Worm (Caenorhabditis elegans) whole organism, midembryonic: ENCODE results near the gene cul-5.

Experiments
- T22C8.4 ChIP-seq: fragments of 200-800 bp; sonication (Bioruptor generic); IDR thresholded peaks from 2 replicates; pipeline ENCODE4 v1.3.6; 2022; ENCODE audit warnings: missing genetic modification characterization, missing compliant biosample characterization
- cog-1 ChIP-seq: sonication (generic microtip); optimal IDR thresholded peaks from 2 replicates; lab custom pipeline; 2016; ENCODE audit warnings: missing genetic modification characterization, missing compliant biosample characterization
- flt-1 ChIP-seq: fragments of 200-800 bp; sonication (Bioruptor generic); IDR thresholded peaks from 2 replicates; pipeline ENCODE4 v1.3.6; 2022; ENCODE audit warnings: missing genetic modification characterization, missing compliant biosample characterization
- klf-2 ChIP-seq: fragments of 200-800 bp; sonication (Bioruptor generic); conservative IDR thresholded peaks from 2 replicates; pipeline ENCODE4 v1.3.6; 2022; ENCODE audit warnings: missing genetic modification reagents, missing genetic modification characterization, missing compliant biosample characterization
- med-1 ChIP-seq: sonication (generic microtip); optimal IDR thresholded peaks from 2 replicates; lab custom pipeline; 2017; ENCODE audit warnings: missing genetic modification characterization, mild to moderate bottlenecking, missing compliant biosample characterization, antibody characterized with exemption, missing genetic modification reagents; ENCODE audit not compliant: insufficient read depth
- ref-1 ChIP-seq: fragments of 200-800 bp; sonication (Bioruptor generic); conservative IDR thresholded peaks from 2 replicates; pipeline ENCODE4 v1.3.6; 2022; ENCODE audit warnings: missing genetic modification reagents, missing genetic modification characterization, missing compliant biosample characterization
- tab-1 ChIP-seq: fragments of 200-800 bp; sonication (Bioruptor generic); IDR thresholded peaks from 2 replicates; pipeline ENCODE4 v1.3.6; 2022; ENCODE audit warnings: missing genetic modification characterization, missing compliant biosample characterization
- ztf-23 ChIP-seq: fragments of 200-800 bp; sonication (Bioruptor generic); IDR thresholded peaks from 2 replicates; pipeline ENCODE4 v1.3.6; 2022; ENCODE audit warnings: missing genetic modification reagents, missing genetic modification characterization, missing compliant biosample characterization
- ztf-29 ChIP-seq: fragments of 200-800 bp; sonication (Bioruptor generic); IDR thresholded peaks from 2 replicates; pipeline ENCODE4 v1.3.6; 2022; ENCODE audit warnings: missing genetic modification reagents, missing genetic modification characterization, missing compliant biosample characterization

The cul-5 gene

DNA sequence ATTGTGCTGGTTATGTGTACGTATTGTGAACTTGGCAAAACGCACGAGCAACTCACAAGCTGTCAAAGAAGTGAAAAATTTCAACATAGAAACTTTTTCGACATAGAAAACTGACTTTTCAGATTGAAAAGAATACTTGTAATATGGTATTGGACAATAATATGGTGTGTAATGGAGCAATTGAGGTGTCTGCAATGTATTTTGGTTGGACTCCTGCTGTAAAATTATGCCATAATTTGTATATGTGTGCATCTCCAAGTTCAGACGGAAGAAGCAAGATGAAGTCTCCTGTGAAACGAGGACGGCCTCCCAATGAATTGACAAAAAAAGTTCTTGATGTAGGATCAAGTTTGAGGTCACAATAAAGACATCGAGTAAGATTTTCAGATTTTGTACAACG lies 4.5 kb downstream of the cul-5 start:
- TF ChIP-seq T22C8.4 (GFP tag; lab: Robert Waterston, UW) (no peak), tab-1 (GFP tag; lab: Robert Waterston, UW) (no peak), ref-1 (GFP tag; lab: Robert Waterston, UW) (no peak), ztf-29 (no peak), cog-1 (tag; lab: Kevin White, UChicago) (no peak), klf-2 (no peak)

DNA sequence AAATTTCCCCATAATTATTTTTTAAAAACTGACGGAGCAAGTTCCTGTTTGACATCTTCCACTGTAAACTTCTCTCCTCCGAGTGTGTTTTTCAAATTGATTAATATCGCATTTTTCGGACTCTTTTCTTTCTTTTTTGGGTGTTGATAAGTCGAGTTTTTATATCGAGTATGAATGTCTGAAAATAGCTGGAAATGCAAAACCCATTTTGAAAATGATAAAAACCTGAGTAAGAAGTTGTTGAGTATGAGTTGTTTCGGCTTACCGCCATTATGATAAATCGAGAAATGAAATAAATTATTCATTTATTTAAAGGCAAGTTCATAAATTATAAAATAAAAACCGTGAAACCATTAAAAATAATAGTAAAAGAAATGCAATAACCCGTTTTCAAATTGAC lies 6.4 kb downstream of the cul-5 start, which contains the start of gene ZK856.18:
Gene ZK856.18, minus strand, starts transcription at position 289 of the 400 bp plus-strand sequence.
- TF ChIP-seq med-1 (GFP tag; lab: Kevin White, UChicago) (no peak), ztf-23 (GFP tag; lab: Robert Waterston, UW) (no peak), ztf-29 (no peak), flt-1 (no peak), T22C8.4 (GFP tag; lab: Robert Waterston, UW) (no peak), cog-1 (tag; lab: Kevin White, UChicago) (no peak), tab-1 (GFP tag; lab: Robert Waterston, UW) (no peak), klf-2 (no peak), ref-1 (GFP tag; lab: Robert Waterston, UW) (no peak)

DNA sequence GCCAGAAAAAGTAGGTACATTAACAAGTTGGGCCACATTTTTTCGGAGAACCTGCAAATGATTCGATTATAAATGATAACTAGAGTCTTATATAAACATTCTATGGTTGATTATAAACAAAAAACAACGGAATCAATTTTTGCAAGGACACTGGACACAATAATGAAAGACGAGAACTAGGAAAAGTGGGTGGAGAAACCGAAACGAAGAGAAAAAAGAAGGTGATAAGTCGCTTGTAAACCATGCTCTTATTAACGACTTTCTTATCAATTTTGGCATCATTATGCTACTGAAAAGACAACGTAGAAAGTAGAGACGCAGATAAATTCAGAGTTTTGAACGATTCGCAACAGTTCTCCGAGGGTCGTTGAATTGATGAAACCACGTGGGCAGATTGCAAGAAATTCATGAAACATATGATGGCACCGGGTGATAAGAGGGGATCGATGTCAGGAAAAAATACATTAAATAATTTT lies 10.8 kb downstream of the cul-5 start, which contains the start of gene ZK856.5:
Gene ZK856.5, minus strand, starts transcription at position 51 of the 476 bp plus-strand sequence.
- TF ChIP-seq flt-1 (no peak), T22C8.4 (GFP tag; lab: Robert Waterston, UW) (no peak), tab-1 (GFP tag; lab: Robert Waterston, UW) (no peak), klf-2 (no peak), cog-1 (tag; lab: Kevin White, UChicago) (no peak), ref-1 (GFP tag; lab: Robert Waterston, UW) (no peak), ztf-29 (no peak), med-1 (GFP tag; lab: Kevin White, UChicago) (no peak), ztf-23 (GFP tag; lab: Robert Waterston, UW) (no peak)

DNA sequence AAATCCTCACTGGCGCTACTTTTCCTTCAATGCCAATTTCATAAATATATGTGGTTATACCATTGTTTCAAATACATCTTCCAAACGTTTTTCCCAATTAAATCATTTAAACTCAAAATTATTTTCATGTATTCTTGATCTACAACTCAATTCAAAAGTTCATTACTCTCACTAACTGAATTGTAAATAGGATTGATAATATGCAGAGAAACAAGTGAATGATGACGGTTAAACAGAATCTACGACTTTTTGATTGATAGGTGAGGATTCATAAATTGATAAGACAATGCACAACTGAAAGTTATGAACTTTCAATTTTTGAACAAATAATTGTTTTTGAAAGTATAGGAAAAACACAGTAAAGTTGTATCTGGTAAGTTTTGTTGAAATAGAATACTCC lies 11.9 kb downstream of the cul-5 start:
- TF ChIP-seq cog-1 (tag; lab: Kevin White, UChicago) = no peak
- no peak for TF ChIP-seq med-1 (GFP tag; lab: Kevin White, UChicago)
- no peak for TF ChIP-seq flt-1
- no peak for TF ChIP-seq ztf-29

DNA sequence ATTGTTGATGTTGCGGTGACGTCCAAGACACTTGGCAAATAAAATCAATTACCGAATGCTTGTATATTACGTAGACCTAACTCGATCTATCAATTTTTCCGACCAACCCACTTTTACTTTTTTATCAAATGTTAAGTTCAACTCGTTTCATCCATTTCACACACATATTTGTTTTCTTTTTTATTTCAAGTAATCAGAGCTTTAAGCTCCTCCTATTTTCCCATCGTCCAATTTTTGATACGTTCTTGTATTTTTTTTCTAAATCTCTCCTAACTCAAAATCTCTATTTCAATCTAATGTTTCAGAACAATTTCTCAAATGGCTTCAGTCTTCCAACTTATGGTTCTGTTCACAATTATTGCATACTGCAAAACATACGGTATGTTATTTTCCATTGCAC lies 19.1 kb downstream of the cul-5 start, which contains the start of gene ZK856.6:
Gene ZK856.6, plus strand, starts transcription at position 301 of the 400 bp plus-strand sequence.
- no peak for TF ChIP-seq tab-1 (GFP tag; lab: Robert Waterston, UW)
- no peak for TF ChIP-seq cog-1 (tag; lab: Kevin White, UChicago)
- no peak for TF ChIP-seq ztf-29
- no peak for TF ChIP-seq T22C8.4 (GFP tag; lab: Robert Waterston, UW)
- no peak for TF ChIP-seq med-1 (GFP tag; lab: Kevin White, UChicago)
- TF ChIP-seq klf-2 = no peak
- TF ChIP-seq flt-1 = no peak
- TF ChIP-seq ztf-23 (GFP tag; lab: Robert Waterston, UW) = no peak
- TF ChIP-seq ref-1 (GFP tag; lab: Robert Waterston, UW) = no peak

DNA sequence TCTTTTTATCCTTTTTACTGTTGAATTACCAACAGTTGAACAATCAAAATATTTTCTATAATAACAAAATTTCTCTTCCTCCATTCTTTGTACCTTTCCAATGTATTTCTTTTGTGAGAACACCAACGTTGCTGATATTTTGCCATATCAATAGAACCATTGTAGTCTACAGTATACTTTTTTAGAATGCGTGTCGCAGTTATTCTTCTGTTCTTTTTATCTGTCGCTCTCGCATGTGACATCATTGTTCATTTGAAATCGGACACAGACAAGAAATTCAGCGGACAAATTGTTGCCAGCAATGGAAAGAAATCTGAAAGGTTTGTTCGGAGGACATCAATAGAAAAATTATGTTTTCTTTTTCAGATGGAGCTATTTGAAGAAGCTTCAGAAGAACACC lies 22.6 kb downstream of the cul-5 start, which contains the start of gene ZK856.7:
Gene ZK856.7, plus strand, starts transcription at position 186 of the 400 bp plus-strand sequence.
- TF ChIP-seq flt-1 (no peak), med-1 (GFP tag; lab: Kevin White, UChicago) (no peak), ztf-29 (no peak), cog-1 (tag; lab: Kevin White, UChicago) (no peak), tab-1 (GFP tag; lab: Robert Waterston, UW) (no peak), ref-1 (GFP tag; lab: Robert Waterston, UW) (no peak)

DNA sequence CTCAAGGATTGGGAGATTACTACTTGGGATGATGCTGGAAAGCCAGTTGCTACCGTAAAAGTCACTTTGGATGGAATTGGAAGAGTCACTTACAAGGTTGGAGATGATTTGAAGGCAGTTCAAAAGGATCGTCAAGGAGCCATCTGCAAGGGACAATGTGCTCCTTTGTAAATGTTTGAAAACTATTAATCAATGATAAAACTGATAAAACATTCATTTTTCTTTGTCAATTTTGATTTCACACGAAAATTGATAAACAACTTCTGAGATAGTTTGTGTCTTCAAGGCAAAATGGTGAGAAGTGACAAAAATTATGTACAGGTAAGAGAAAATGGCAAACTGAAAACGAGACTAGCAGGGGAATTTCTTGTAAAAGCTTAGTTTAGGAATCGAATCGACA lies 23.0 kb downstream of the cul-5 start:
- TF ChIP-seq tab-1 (GFP tag; lab: Robert Waterston, UW) (no peak), ref-1 (GFP tag; lab: Robert Waterston, UW) (no peak), T22C8.4 (GFP tag; lab: Robert Waterston, UW) (no peak), med-1 (GFP tag; lab: Kevin White, UChicago) (no peak), flt-1 (no peak), klf-2 (no peak), ztf-23 (GFP tag; lab: Robert Waterston, UW) (no peak), cog-1 (tag; lab: Kevin White, UChicago) (no peak), ztf-29 (no peak)

DNA sequence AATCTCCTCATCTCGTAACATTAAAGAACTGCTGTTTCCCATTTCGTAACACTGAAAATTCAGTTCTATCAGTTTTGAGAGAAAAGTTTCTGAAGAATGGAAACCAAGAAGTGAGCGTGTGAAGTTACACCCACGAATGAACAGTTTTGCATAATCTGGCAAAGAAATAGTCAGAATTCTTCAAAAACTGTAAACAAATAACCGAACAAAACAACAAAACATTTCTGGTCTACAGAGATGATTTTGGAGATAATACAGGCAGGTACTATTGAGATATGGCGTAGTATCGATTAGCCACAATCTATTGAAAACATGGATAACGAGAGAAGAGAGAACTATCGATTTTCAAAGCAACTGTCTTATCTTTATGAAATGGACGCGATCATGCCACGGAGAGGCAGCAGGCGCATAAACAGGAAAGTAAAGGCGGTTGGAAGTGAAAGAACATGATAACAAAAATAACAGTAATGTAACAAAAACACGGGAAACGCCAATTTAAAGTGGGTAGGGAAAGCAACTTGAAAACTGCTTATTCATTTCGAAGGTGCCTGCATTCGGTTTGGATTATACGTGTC lies 24.2 kb downstream of the cul-5 start, which contains the start of gene chpf-1:
Gene chpf-1, minus strand, starts transcription at position 51 of the 575 bp plus-strand sequence.
- TF ChIP-seq med-1 (GFP tag; lab: Kevin White, UChicago) (no peak), klf-2 (no peak), cog-1 (tag; lab: Kevin White, UChicago) (no peak), ztf-23 (GFP tag; lab: Robert Waterston, UW) (no peak), T22C8.4 (GFP tag; lab: Robert Waterston, UW) (no peak; the same call in 1 of the 2 replicates), tab-1 (GFP tag; lab: Robert Waterston, UW) (no peak), ref-1 (GFP tag; lab: Robert Waterston, UW) (no peak), ztf-29 (no peak), flt-1 (no peak)

DNA sequence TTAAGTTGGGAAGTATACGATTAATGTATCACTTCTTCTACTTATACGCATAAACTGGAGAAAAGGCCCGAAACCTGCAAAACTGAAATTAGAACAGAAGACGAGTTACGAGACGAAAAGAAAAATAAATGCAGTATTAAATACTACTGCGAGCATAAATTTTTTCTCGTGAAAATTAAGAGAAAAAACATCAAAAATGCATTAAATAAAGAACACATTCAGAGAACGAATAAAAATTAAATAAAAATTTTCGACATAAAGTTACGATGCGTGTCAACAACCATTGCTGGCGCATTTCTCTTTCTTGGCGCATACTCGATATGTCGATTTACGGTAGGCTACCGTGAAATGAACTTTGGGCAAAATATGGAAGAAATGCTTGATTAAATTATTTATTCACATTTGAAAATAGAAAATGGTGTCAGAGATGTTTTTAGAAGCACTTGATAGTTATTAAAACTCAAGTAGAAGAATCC lies 25.6 kb downstream of the cul-5 start, which contains the start of the genes ZK856.19 and ZK856.11:
Gene ZK856.19, minus strand, starts transcription at position 51 of the 476 bp plus-strand sequence.
Gene ZK856.11, minus strand, starts transcription at position 76 of the 476 bp plus-strand sequence.
- no peak for TF ChIP-seq flt-1
- TF ChIP-seq tab-1 (GFP tag; lab: Robert Waterston, UW) = no peak
- no peak for TF ChIP-seq cog-1 (tag; lab: Kevin White, UChicago)
- no peak for TF ChIP-seq ref-1 (GFP tag; lab: Robert Waterston, UW)
- no peak for TF ChIP-seq klf-2
- TF ChIP-seq ztf-29 = no peak
- TF ChIP-seq ztf-23 (GFP tag; lab: Robert Waterston, UW) = no peak
- no peak for TF ChIP-seq med-1 (GFP tag; lab: Kevin White, UChicago)
- no peak for TF ChIP-seq T22C8.4 (GFP tag; lab: Robert Waterston, UW)
